Worm (Caenorhabditis elegans) whole organism, L4/young adult: ENCODE data around the gene srv-5.

Experiments
- W03F9.2 ChIP-seq: fragments of 150-350 bp; optimal IDR thresholded peaks from 2 replicates; lab custom pipeline; 2014; ENCODE audit warnings: missing biosample characterization, missing genetic modification characterization
- dao-5 ChIP-seq: sonication (generic microtip); optimal IDR thresholded peaks from 2 replicates; lab custom pipeline; 2016; ENCODE audit warnings: missing genotype, missing genetic modification characterization, moderate library complexity, missing compliant biosample characterization
- him-1 ChIP-seq: sonication (generic microtip); optimal IDR thresholded peaks from 2 replicates; lab custom pipeline; 2016; ENCODE audit warnings: missing genotype, missing genetic modification reagents, missing genetic modification characterization, missing compliant biosample characterization

Gene srv-5

ce11 chrX:4244489-4245123, 7.5 kb upstream of the srv-5 start:
- TF ChIP-seq W03F9.2 (tag; lab: Kevin White, UChicago) (no peak), him-1 (tag; lab: Kevin White, UChicago) (no peak), dao-5 (tag; lab: Kevin White, UChicago) (no peak)

ce11 chrX:4245124-4245523, 7.0 kb upstream of the srv-5 start:
- TF ChIP-seq W03F9.2 (tag; lab: Kevin White, UChicago): peak; percentile 3
- no peak for TF ChIP-seq him-1 (tag; lab: Kevin White, UChicago)

- no peak for TF ChIP-seq him-1 (tag; lab: Kevin White, UChicago)
- no peak for TF ChIP-seq dao-5 (tag; lab: Kevin White, UChicago)
- no peak for TF ChIP-seq W03F9.2 (tag; lab: Kevin White, UChicago)
Observed at ce11 chrX:4246237-4246697, 5.9 kb upstream of the srv-5 start.

ce11 chrX:4246867-4247591, 5.1 kb upstream of the srv-5 start, which contains the start of gene F48D6.4:
Gene F48D6.4 (minus strand): TSS chrX:4247212.
- no peak for TF ChIP-seq him-1 (tag; lab: Kevin White, UChicago)
- TF ChIP-seq dao-5 (tag; lab: Kevin White, UChicago): peak; percentile 44

ce11 chrX:4248417-4248816, 3.7 kb upstream of the srv-5 start:
- TF ChIP-seq W03F9.2 (tag; lab: Kevin White, UChicago) (no peak), dao-5 (tag; lab: Kevin White, UChicago) (no peak), him-1 (tag; lab: Kevin White, UChicago) (no peak)

- TF ChIP-seq dao-5 (tag; lab: Kevin White, UChicago) (no peak), him-1 (tag; lab: Kevin White, UChicago) (no peak), W03F9.2 (tag; lab: Kevin White, UChicago) (no peak)
Observed at ce11 chrX:4248949-4249348, 3.2 kb upstream of the srv-5 start, which contains the start of gene hlh-13. Gene hlh-13 (plus strand): TSS chrX:4249249.

ce11 chrX:4254782-4255181, 2.6 kb downstream of the srv-5 start, which contains the start of gene taf-11.1:
Gene taf-11.1 (plus strand): TSS chrX:4255170.
- no peak for TF ChIP-seq dao-5 (tag; lab: Kevin White, UChicago)
- no peak for TF ChIP-seq W03F9.2 (tag; lab: Kevin White, UChicago)
- TF ChIP-seq him-1 (tag; lab: Kevin White, UChicago): no peak

- no peak for TF ChIP-seq dao-5 (tag; lab: Kevin White, UChicago)
- TF ChIP-seq W03F9.2 (tag; lab: Kevin White, UChicago): no peak
- TF ChIP-seq him-1 (tag; lab: Kevin White, UChicago): no peak
Observed at ce11 chrX:4255366-4255765, 3.2 kb downstream of the srv-5 start.

ce11 chrX:4256761-4257160, 4.6 kb downstream of the srv-5 start, which contains the start of gene srv-6:
Gene srv-6 (plus strand): TSS chrX:4257061.
- no peak for TF ChIP-seq W03F9.2 (tag; lab: Kevin White, UChicago)
- TF ChIP-seq him-1 (tag; lab: Kevin White, UChicago): no peak
- no peak for TF ChIP-seq dao-5 (tag; lab: Kevin White, UChicago)

ce11 chrX:4260297-4260696, 8.2 kb downstream of the srv-5 start, which contains the start of gene C52B9.4:
Gene C52B9.4 (plus strand): TSS chrX:4260652.
- TF ChIP-seq dao-5 (tag; lab: Kevin White, UChicago) (no peak), W03F9.2 (tag; lab: Kevin White, UChicago) (peak; percentile 5)

- TF ChIP-seq W03F9.2 (tag; lab: Kevin White, UChicago): no peak
- no peak for TF ChIP-seq him-1 (tag; lab: Kevin White, UChicago)
- no peak for TF ChIP-seq dao-5 (tag; lab: Kevin White, UChicago)
Observed at ce11 chrX:4263820-4264219, 11.7 kb downstream of the srv-5 start.

ce11 chrX:4265283-4265907, 13.2 kb downstream of the srv-5 start, which contains the start of gene coel-1:
Gene coel-1 (plus strand): TSS chrX:4265663.
- TF ChIP-seq W03F9.2 (tag; lab: Kevin White, UChicago) (no peak), dao-5 (tag; lab: Kevin White, UChicago) (no peak), him-1 (tag; lab: Kevin White, UChicago) (no peak)
